Worm (Caenorhabditis elegans): Measurements from ENCODE around the gene cln-3.3.

The cln-3.3 gene

ce11 chrV:8660475-8660874 is 22.4 kb upstream of the cln-3.3 start:
- peak; percentile 38 for TF ChIP-seq nhr-21 (tag; optimal IDR thresholded peaks at IDR 0.05)
- TF ChIP-seq elt-1 (tag; optimal IDR thresholded peaks at IDR 0.05) = peak; percentile 75
- peak; percentile 68 for TF ChIP-seq sma-9 (GFP tag; optimal IDR thresholded peaks at IDR 0.05)
- no peak for TF ChIP-seq sma-9 (tag; optimal IDR thresholded peaks at IDR 0.05)
- TF ChIP-seq nhr-25 (tag; optimal IDR thresholded peaks at IDR 0.05) = peak; percentile 27
- TF ChIP-seq egl-27 (tag; optimal IDR thresholded peaks at IDR 0.05) = no peak
- no peak for TF ChIP-seq zag-1 (tag; optimal IDR thresholded peaks at IDR 0.05)
- peak; percentile 94 for TF ChIP-seq ceh-16 (tag; optimal IDR thresholded peaks at IDR 0.05)

- no peak for TF ChIP-seq skn-1 (tag; optimal IDR thresholded peaks at IDR 0.05)
- no peak for TF ChIP-seq ztf-11 (tag; optimal IDR thresholded peaks at IDR 0.05)
- no peak for TF ChIP-seq zag-1 (tag; optimal IDR thresholded peaks at IDR 0.05)
- TF ChIP-seq lin-11 (tag; optimal IDR thresholded peaks at IDR 0.05) = no peak
- no peak for TF ChIP-seq ztf-4 (tag; optimal IDR thresholded peaks at IDR 0.05)
- peak; percentile 45 for TF ChIP-seq blmp-1 (tag; optimal IDR thresholded peaks at IDR 0.05; ENCODE audit: insufficient read depth)
- TF ChIP-seq sma-3 (GFP tag; optimal IDR thresholded peaks at IDR 0.05) = no peak
- TF ChIP-seq R02D3.7 (tag; optimal IDR thresholded peaks at IDR 0.05) = no peak
- TF ChIP-seq nhr-25 (tag; optimal IDR thresholded peaks at IDR 0.05) = peak; percentile 72
- no peak for TF ChIP-seq ama-1 (optimal IDR thresholded peaks at IDR 0.05)
- TF ChIP-seq nhr-6 (tag; optimal IDR thresholded peaks at IDR 0.05) = no peak
- no peak for TF ChIP-seq C34F6.9 (tag; optimal IDR thresholded peaks at IDR 0.05)
- TF ChIP-seq nhr-21 (tag; optimal IDR thresholded peaks at IDR 0.05) = peak; percentile 79
- peak; percentile 53 for TF ChIP-seq fos-1 (tag; optimal IDR thresholded peaks at IDR 0.05)
- no peak for TF ChIP-seq lin-13 (GFP tag; optimal IDR thresholded peaks at IDR 0.05)
- TF ChIP-seq elt-3 (tag; optimal IDR thresholded peaks at IDR 0.05) = no peak
- TF ChIP-seq nhr-237 (tag; optimal IDR thresholded peaks at IDR 0.05) = no peak
- TF ChIP-seq nhr-23 (tag; optimal IDR thresholded peaks at IDR 0.05) = peak; percentile 68
- no peak for TF ChIP-seq nhr-129 (tag; optimal IDR thresholded peaks at IDR 0.05)
- TF ChIP-seq Y55F3AM.14 (GFP tag; optimal IDR thresholded peaks at IDR 0.05) = no peak
- peak; percentile 11 for TF ChIP-seq F13H6.1 (tag; optimal IDR thresholded peaks at IDR 0.05)
- no peak for TF ChIP-seq nhr-11 (tag; optimal IDR thresholded peaks at IDR 0.05)
- TF ChIP-seq snpc-4 (tag; optimal IDR thresholded peaks at IDR 0.05) = no peak
- no peak for TF ChIP-seq sem-4 (tag; optimal IDR thresholded peaks at IDR 0.05)
- TF ChIP-seq ZK546.5 (tag; optimal IDR thresholded peaks at IDR 0.05) = no peak
- no peak for TF ChIP-seq mab-5 (tag; optimal IDR thresholded peaks at IDR 0.05)
- peak; percentile 18 for TF ChIP-seq crh-2 (tag; optimal IDR thresholded peaks at IDR 0.05)
- TF ChIP-seq lsy-2 (tag; optimal IDR thresholded peaks at IDR 0.05) = no peak
- TF ChIP-seq nhr-12 (tag; optimal IDR thresholded peaks at IDR 0.05) = no peak
- no peak for TF ChIP-seq egl-27 (tag; optimal IDR thresholded peaks at IDR 0.05)
- no peak for TF ChIP-seq unc-39 (tag; optimal IDR thresholded peaks at IDR 0.05)
- no peak for TF ChIP-seq mbf-1 (tag; optimal IDR thresholded peaks at IDR 0.05)
- TF ChIP-seq gmeb-1 (tag; optimal IDR thresholded peaks at IDR 0.05) = no peak
- TF ChIP-seq ztf-1 (GFP tag; conservative IDR thresholded peaks at IDR 0.05) = no peak
- TF ChIP-seq dmd-4 (tag; optimal IDR thresholded peaks at IDR 0.05) = no peak
- TF ChIP-seq unc-55 (GFP tag; optimal IDR thresholded peaks at IDR 0.05) = no peak
- TF ChIP-seq elt-1 (tag; optimal IDR thresholded peaks at IDR 0.05) = no peak
- no peak for TF ChIP-seq nhr-77 (tag; optimal IDR thresholded peaks at IDR 0.05)
- TF ChIP-seq sma-9 (GFP tag; optimal IDR thresholded peaks at IDR 0.05) = peak; percentile 43
- TF ChIP-seq sma-9 (tag; optimal IDR thresholded peaks at IDR 0.05) = no peak
- TF ChIP-seq unc-62 (GFP tag; optimal IDR thresholded peaks at IDR 0.05) = no peak
- no peak for TF ChIP-seq nhr-10 (tag; optimal IDR thresholded peaks at IDR 0.05)
- no peak for TF ChIP-seq aly-2 (tag; optimal IDR thresholded peaks at IDR 0.05)
- TF ChIP-seq lin-39 (tag; optimal IDR thresholded peaks at IDR 0.05) = no peak
- no peak for TF ChIP-seq ceh-82 (tag; optimal IDR thresholded peaks at IDR 0.05)
- TF ChIP-seq alr-1 (tag; optimal IDR thresholded peaks at IDR 0.05) = no peak
- TF ChIP-seq mdl-1 (tag; optimal IDR thresholded peaks at IDR 0.05) = no peak
- peak; percentile 82 for TF ChIP-seq ceh-16 (tag; optimal IDR thresholded peaks at IDR 0.05)
- no peak for TF ChIP-seq peb-1 (tag; optimal IDR thresholded peaks at IDR 0.05)
Measured at ce11 chrV:8661241-8661954, 21.5 kb upstream of the cln-3.3 start.
